Comparison of ENCODE assay signal across 1 fruit fly cellular context in the genomic region with DNA sequence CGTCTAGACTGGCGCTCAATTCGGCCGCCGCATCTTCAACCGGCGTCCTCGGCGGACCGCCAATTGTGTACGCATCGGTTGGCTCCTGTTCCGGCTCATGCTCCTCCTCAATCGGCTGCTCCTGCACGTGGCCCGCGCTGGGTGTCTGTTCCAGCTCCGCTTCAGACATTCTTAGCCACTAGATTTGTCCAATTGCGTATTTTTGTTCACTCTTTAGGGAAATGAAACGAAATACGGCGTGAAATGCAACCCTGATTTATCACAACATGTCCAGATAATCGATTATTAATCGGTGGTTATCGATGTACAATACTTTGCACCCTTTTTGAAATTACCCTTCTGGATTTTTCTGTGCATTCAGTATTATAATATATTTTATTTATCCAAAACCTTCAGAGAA.
A peak's percentile ranks its signal among the peaks of the same experiment; 100 is the strongest.
TF ChIP-seq lines count a peak whose summit lies in the region.

Gene mof (minus strand): TSS at position 270 of the 400 bp plus-strand sequence.

TF ChIP-seq in whole organism, embryonic, 481 proteins besides CTCF, POLR2A, EP300 and RAD21 (continued from another document and continues in another):
- TF ChIP-seq mirr (GFP tag; optimal IDR thresholded peaks at IDR 0.05; lab: Kevin White, UChicago) (no peak), CG10543 (GFP tag; optimal IDR thresholded peaks at IDR 0.05; lab: Kevin White, UChicago) (no peak), CG4360 (GFP tag; IDR thresholded peaks at IDR 0.05; lab: Robert Waterston, UW) (no peak), CG14014 (GFP tag; IDR thresholded peaks at IDR 0.05; lab: Robert Waterston, UW) (no peak), CG6254 (GFP tag; optimal IDR thresholded peaks at IDR 0.05; lab: Kevin White, UChicago) (no peak), grn (GFP tag; optimal IDR thresholded peaks at IDR 0.05; lab: Kevin White, UChicago) (no peak), amos (GFP tag; IDR thresholded peaks at IDR 0.05; lab: Robert Waterston, UW; ENCODE audit: partially characterized antibody) (peak; percentile 57; the same call in 1 of the 2 replicates), tio (GFP tag; optimal IDR thresholded peaks at IDR 0.05; lab: Kevin White, UChicago) (no peak), CG8290 (GFP tag; optimal IDR thresholded peaks at IDR 0.05; lab: Kevin White, UChicago) (no peak), CG8290 (tag; optimal IDR thresholded peaks at IDR 0.05; lab: Kevin White, UChicago) (no peak), rib (GFP tag; IDR thresholded peaks at IDR 0.05; lab: Robert Waterston, UW) (no peak), en (GFP tag; optimal IDR thresholded peaks at IDR 0.05; lab: Kevin White, UChicago) (no peak), CG17829 (tag; optimal IDR thresholded peaks at IDR 0.05; lab: Kevin White, UChicago) (no peak), seq (GFP tag; IDR thresholded peaks at IDR 0.05; lab: Robert Waterston, UW) (no peak), dm (GFP tag; optimal IDR thresholded peaks at IDR 0.05; lab: Kevin White, UChicago) (no peak), mld (GFP tag; IDR thresholded peaks at IDR 0.05; lab: Robert Waterston, UW; ENCODE audit: partially characterized antibody) (peak; percentile 76; the same call in 2 of the 3 replicates), CG16779 (GFP tag; IDR thresholded peaks at IDR 0.05; lab: Robert Waterston, UW) (no peak), CG10565 (GFP tag; optimal IDR thresholded peaks at IDR 0.05; lab: Kevin White, UChicago) (no peak), cas (GFP tag; IDR thresholded peaks at IDR 0.05; lab: Robert Waterston, UW) (no peak), CG6765 (GFP tag; optimal IDR thresholded peaks at IDR 0.05; lab: Kevin White, UChicago) (no peak), tll (GFP tag; optimal IDR thresholded peaks at IDR 0.05; lab: Kevin White, UChicago) (no peak), phol (tag; optimal IDR thresholded peaks at IDR 0.05; lab: Kevin White, UChicago) (peak; percentile 38), CG18262 (tag; optimal IDR thresholded peaks at IDR 0.05; lab: Kevin White, UChicago) (no peak), CG13287 (GFP tag; IDR thresholded peaks at IDR 0.05; lab: Robert Waterston, UW; ENCODE audit: partially characterized antibody) (peak; percentile 84), CG30020 (tag; optimal IDR thresholded peaks at IDR 0.05; lab: Kevin White, UChicago) (no peak), CG7839 (tag; optimal IDR thresholded peaks at IDR 0.05; lab: Kevin White, UChicago) (no peak), Deaf1 (tag; optimal IDR thresholded peaks at IDR 0.05; lab: Kevin White, UChicago) (no peak), Dref (GFP tag; IDR thresholded peaks at IDR 0.05; lab: Robert Waterston, UW) (peak; percentile 81), CG9609 (GFP tag; optimal IDR thresholded peaks at IDR 0.05; lab: Kevin White, UChicago) (no peak), CG2120 (GFP tag; optimal IDR thresholded peaks at IDR 0.05; lab: Kevin White, UChicago) (no peak), caup (GFP tag; optimal IDR thresholded peaks at IDR 0.05; lab: Kevin White, UChicago; ENCODE audit: severe bottlenecking) (no peak), CoRest (tag; optimal IDR thresholded peaks at IDR 0.05; lab: Kevin White, UChicago) (no peak), Hsf (GFP tag; optimal IDR thresholded peaks at IDR 0.05; lab: Kevin White, UChicago) (no peak), CG15601 (tag; optimal IDR thresholded peaks at IDR 0.05; lab: Kevin White, UChicago) (no peak), chn (GFP tag; optimal IDR thresholded peaks at IDR 0.05; lab: Kevin White, UChicago) (no peak), CG9797 (GFP tag; optimal IDR thresholded peaks at IDR 0.05; lab: Kevin White, UChicago) (no peak), CG6272 (GFP tag; IDR thresholded peaks at IDR 0.05; lab: Robert Waterston, UW) (no peak), CG17361 (GFP tag; IDR thresholded peaks at IDR 0.05; lab: Robert Waterston, UW) (no peak), sens (GFP tag; lab: Kevin White, UChicago) (no peak), pfk (GFP tag; optimal IDR thresholded peaks at IDR 0.05; lab: Kevin White, UChicago) (no peak), CG1024 (GFP tag; IDR thresholded peaks at IDR 0.05; lab: Robert Waterston, UW) (no peak), CG13624 (GFP tag; optimal IDR thresholded peaks at IDR 0.05; lab: Kevin White, UChicago) (no peak), sug (tag; optimal IDR thresholded peaks at IDR 0.05; lab: Kevin White, UChicago) (no peak), CG9876 (GFP tag; optimal IDR thresholded peaks at IDR 0.05; lab: Kevin White, UChicago) (no peak), knrl (GFP tag; IDR thresholded peaks at IDR 0.05; lab: Robert Waterston, UW; ENCODE audit: partially characterized antibody) (peak; percentile 57; the same call in 2 of the 3 replicates), Meics (GFP tag; optimal IDR thresholded peaks at IDR 0.05; lab: Kevin White, UChicago) (no peak), Ets97D (GFP tag; optimal IDR thresholded peaks at IDR 0.05; lab: Kevin White, UChicago) (peak; percentile 25), CG12942 (GFP tag; optimal IDR thresholded peaks at IDR 0.05; lab: Kevin White, UChicago) (no peak), Sin3A (optimal IDR thresholded peaks at IDR 0.05; lab: Kevin White, UChicago) (no peak), crc (GFP tag; optimal IDR thresholded peaks at IDR 0.05; lab: Kevin White, UChicago) (no peak), HmgD (GFP tag; optimal IDR thresholded peaks at IDR 0.05; lab: Kevin White, UChicago) (no peak), CkIIα-i1 (GFP tag; IDR thresholded peaks at IDR 0.05; lab: Robert Waterston, UW) (no peak), Myb (GFP tag; optimal IDR thresholded peaks at IDR 0.05; lab: Kevin White, UChicago) (no peak), tgo (GFP tag; IDR thresholded peaks at IDR 0.05; lab: Robert Waterston, UW) (no peak), Hr3 (GFP tag; optimal IDR thresholded peaks at IDR 0.05; lab: Kevin White, UChicago) (no peak), hkb (optimal IDR thresholded peaks at IDR 0.05; lab: Kevin White, UChicago) (no peak), hkb (GFP tag; IDR thresholded peaks at IDR 0.05; lab: Robert Waterston, UW) (no peak), crol (GFP tag; IDR thresholded peaks at IDR 0.05; lab: Robert Waterston, UW) (no peak), CG43689 (GFP tag; IDR thresholded peaks at IDR 0.05; lab: Robert Waterston, UW) (no peak), kay (GFP tag; optimal IDR thresholded peaks at IDR 0.05; lab: Kevin White, UChicago) (no peak), CG3407 (GFP tag; optimal IDR thresholded peaks at IDR 0.05; lab: Kevin White, UChicago) (no peak), NK7.1 (GFP tag; optimal IDR thresholded peaks at IDR 0.05; lab: Kevin White, UChicago) (no peak), CG6791 (GFP tag; IDR thresholded peaks at IDR 0.05; lab: Robert Waterston, UW; ENCODE audit: partially characterized antibody) (peak; percentile 79), CG11560 (tag; IDR thresholded peaks at IDR 0.05; lab: Robert Waterston, UW) (no peak), Camta (GFP tag; optimal IDR thresholded peaks at IDR 0.05; lab: Kevin White, UChicago) (no peak), fu2 (GFP tag; optimal IDR thresholded peaks at IDR 0.05; lab: Kevin White, UChicago) (no peak), CG12219 (GFP tag; optimal IDR thresholded peaks at IDR 0.05; lab: Kevin White, UChicago) (no peak), unc-4 (GFP tag; IDR thresholded peaks at IDR 0.05; lab: Robert Waterston, UW; ENCODE audit: partially characterized antibody) (peak; percentile 76), CG10267 (tag; optimal IDR thresholded peaks at IDR 0.05; lab: Kevin White, UChicago) (peak; percentile 35), CG18011 (GFP tag; optimal IDR thresholded peaks at IDR 0.05; lab: Kevin White, UChicago) (no peak), fd64A (GFP tag; optimal IDR thresholded peaks at IDR 0.05; lab: Kevin White, UChicago) (no peak), Max (GFP tag; optimal IDR thresholded peaks at IDR 0.05; lab: Kevin White, UChicago) (no peak), CG15696 (tag; optimal IDR thresholded peaks at IDR 0.05; lab: Kevin White, UChicago) (no peak), ranshi (GFP tag; IDR thresholded peaks at IDR 0.05; lab: Robert Waterston, UW) (0 out of 2 replicates have a peak, but pooled peaks have one; percentile 9), Bgb (GFP tag; IDR thresholded peaks at IDR 0.05; lab: Robert Waterston, UW; ENCODE audit: partially characterized antibody) (peak; percentile 72), CG18764 (GFP tag; optimal IDR thresholded peaks at IDR 0.05; lab: Kevin White, UChicago) (no peak), z (GFP tag; IDR thresholded peaks at IDR 0.05; lab: Robert Waterston, UW) (no peak), CG6654 (GFP tag; optimal IDR thresholded peaks at IDR 0.05; lab: Kevin White, UChicago) (no peak), BEAF-32 (GFP tag; optimal IDR thresholded peaks at IDR 0.05; lab: Kevin White, UChicago) (peak; percentile 62), ci (GFP tag; IDR thresholded peaks at IDR 0.05; lab: Robert Waterston, UW) (no peak), BtbVII (GFP tag; optimal IDR thresholded peaks at IDR 0.05; lab: Kevin White, UChicago) (no peak), tx (GFP tag; optimal IDR thresholded peaks at IDR 0.05; lab: Kevin White, UChicago) (no peak), YL-1 (GFP tag; optimal IDR thresholded peaks at IDR 0.05; lab: Kevin White, UChicago) (peak; percentile 55), prd (optimal IDR thresholded peaks at IDR 0.05; lab: Kevin White, UChicago) (no peak), prd (GFP tag; IDR thresholded peaks at IDR 0.05; lab: Robert Waterston, UW) (no peak), CG3065 (GFP tag; optimal IDR thresholded peaks at IDR 0.05; lab: Kevin White, UChicago) (no peak), Ssrp (tag; optimal IDR thresholded peaks at IDR 0.05; lab: Kevin White, UChicago) (no peak), CG32772 (GFP tag; IDR thresholded peaks at IDR 0.05; lab: Robert Waterston, UW) (no peak), CG4404 (GFP tag; IDR thresholded peaks at IDR 0.05; lab: Robert Waterston, UW) (no peak), bowl (GFP tag; IDR thresholded peaks at IDR 0.05; lab: Robert Waterston, UW) (no peak), chif (GFP tag; optimal IDR thresholded peaks at IDR 0.05; lab: Kevin White, UChicago) (no peak), CG4282 (GFP tag; optimal IDR thresholded peaks at IDR 0.05; lab: Kevin White, UChicago) (no peak), Dad (GFP tag; optimal IDR thresholded peaks at IDR 0.05; lab: Kevin White, UChicago) (no peak), CG11093 (GFP tag; IDR thresholded peaks at IDR 0.05; lab: Robert Waterston, UW) (no peak), sc (optimal IDR thresholded peaks at IDR 0.05; lab: Kevin White, UChicago) (no peak), sc (GFP tag; optimal IDR thresholded peaks at IDR 0.05; lab: Kevin White, UChicago) (no peak), Optix (GFP tag; IDR thresholded peaks at IDR 0.05; lab: Robert Waterston, UW) (no peak), Eip74EF (GFP tag; optimal IDR thresholded peaks at IDR 0.05; lab: Kevin White, UChicago) (no peak), hb (GFP tag; IDR thresholded peaks at IDR 0.05; lab: Robert Waterston, UW; ENCODE audit: partially characterized antibody) (no peak), ATbp (GFP tag; optimal IDR thresholded peaks at IDR 0.05; lab: Kevin White, UChicago) (no peak), pum (GFP tag; optimal IDR thresholded peaks at IDR 0.05; lab: Kevin White, UChicago) (no peak), Chrac-16 (GFP tag; optimal IDR thresholded peaks at IDR 0.05; lab: Kevin White, UChicago) (no peak), kah (GFP tag; optimal IDR thresholded peaks at IDR 0.05; lab: Kevin White, UChicago) (no peak), Hr78 (GFP tag; optimal IDR thresholded peaks at IDR 0.05; lab: Kevin White, UChicago) (no peak), sd (tag; optimal IDR thresholded peaks at IDR 0.05; lab: Kevin White, UChicago) (no peak), TFAM (GFP tag; optimal IDR thresholded peaks at IDR 0.05; lab: Kevin White, UChicago) (no peak), tap (tag; optimal IDR thresholded peaks at IDR 0.05; lab: Kevin White, UChicago) (no peak), Sox102F (GFP tag; optimal IDR thresholded peaks at IDR 0.05; lab: Kevin White, UChicago) (no peak), Dip3 (GFP tag; optimal IDR thresholded peaks at IDR 0.05; lab: Kevin White, UChicago) (no peak), scrt (GFP tag; optimal IDR thresholded peaks at IDR 0.05; lab: Kevin White, UChicago) (no peak), luna (GFP tag; optimal IDR thresholded peaks at IDR 0.05; lab: Kevin White, UChicago) (no peak), CG3995 (GFP tag; optimal IDR thresholded peaks at IDR 0.05; lab: Kevin White, UChicago) (peak; percentile 44), stwl (tag; optimal IDR thresholded peaks at IDR 0.05; lab: Kevin White, UChicago) (peak; percentile 61), CG16813 (GFP tag; IDR thresholded peaks at IDR 0.05; lab: Robert Waterston, UW; ENCODE audit: partially characterized antibody) (peak; percentile 69), CG12659 (GFP tag; optimal IDR thresholded peaks at IDR 0.05; lab: Kevin White, UChicago) (no peak), B-H1 (GFP tag; IDR thresholded peaks at IDR 0.05; lab: Robert Waterston, UW) (no peak), corto (GFP tag; optimal IDR thresholded peaks at IDR 0.05; lab: Kevin White, UChicago) (no peak), Spps (tag; optimal IDR thresholded peaks at IDR 0.05; lab: Kevin White, UChicago) (no peak), CG11456 (GFP tag; IDR thresholded peaks at IDR 0.05; lab: Robert Waterston, UW) (no peak), p53 (GFP tag; optimal IDR thresholded peaks at IDR 0.05; lab: Kevin White, UChicago) (no peak), CG8924 (tag; optimal IDR thresholded peaks at IDR 0.05; lab: Kevin White, UChicago) (no peak), ac (GFP tag; optimal IDR thresholded peaks at IDR 0.05; lab: Kevin White, UChicago) (no peak), CG1233 (GFP tag; optimal IDR thresholded peaks at IDR 0.05; lab: Kevin White, UChicago) (no peak), CG34376 (GFP tag; optimal IDR thresholded peaks at IDR 0.05; lab: Kevin White, UChicago) (no peak), sob (GFP tag; IDR thresholded peaks at IDR 0.05; lab: Robert Waterston, UW) (no peak), CG30431 (GFP tag; optimal IDR thresholded peaks at IDR 0.05; lab: Kevin White, UChicago) (no peak), peb (GFP tag; IDR thresholded peaks at IDR 0.05; lab: Robert Waterston, UW) (no peak), lov (optimal IDR thresholded peaks at IDR 0.05; lab: Kevin White, UChicago) (no peak), lov (GFP tag; IDR thresholded peaks at IDR 0.05; lab: Robert Waterston, UW) (no peak), Fer3 (tag; optimal IDR thresholded peaks at IDR 0.05; lab: Kevin White, UChicago) (no peak), vvl (GFP tag; IDR thresholded peaks at IDR 0.05; lab: Robert Waterston, UW) (no peak), CG7745 (tag; optimal IDR thresholded peaks at IDR 0.05; lab: Kevin White, UChicago) (no peak), CG14441 (GFP tag; IDR thresholded peaks at IDR 0.05; lab: Robert Waterston, UW) (no peak), grau (tag; optimal IDR thresholded peaks at IDR 0.05; lab: Kevin White, UChicago) (no peak), CG18476 (GFP tag; optimal IDR thresholded peaks at IDR 0.05; lab: Kevin White, UChicago) (no peak)
